Fruit fly (Drosophila melanogaster) whole organism, prepupa: Measurements from ENCODE around the gene goe.

Source experiments
- Blimp-1 ChIP-seq: fragments of 200-800 bp; sonication (Bioruptor generic); optimal IDR thresholded peaks from 3 replicates; lab custom pipeline; 2017; ENCODE audit warnings: missing biosample characterization, missing genetic modification characterization, mild to moderate bottlenecking, moderate library complexity, missing genetic modification reagents
- CG10631 ChIP-seq: fragments of 200-800 bp; sonication (Bioruptor generic); optimal IDR thresholded peaks from 2 replicates; lab custom pipeline; 2016; ENCODE audit warnings: missing biosample characterization, missing genetic modification characterization
- CG11294 ChIP-seq: fragments of 200-800 bp; sonication (Bioruptor generic); IDR thresholded peaks from 2 replicates; pipeline ENCODE4 v1.3.6; 2022; ENCODE audit warnings: missing biosample characterization, missing genetic modification characterization
- CG11762 ChIP-seq: fragments of 200-800 bp; sonication (Bioruptor generic); optimal IDR thresholded peaks from 3 replicates; lab custom pipeline; 2016; ENCODE audit warnings: missing biosample characterization, missing genetic modification characterization; ENCODE audit not compliant: insufficient read depth
- CG15336 ChIP-seq: fragments of 200-800 bp; sonication (Bioruptor generic); IDR thresholded peaks from 2 replicates; pipeline ENCODE4 v1.3.6; 2022; ENCODE audit warnings: missing biosample characterization, missing genetic modification characterization
- CG16779 ChIP-seq: fragments of 200-800 bp; sonication (Bioruptor generic); optimal IDR thresholded peaks from 3 replicates; lab custom pipeline; 2017; ENCODE audit warnings: missing biosample characterization, mild to moderate bottlenecking, missing genetic modification characterization
- CG3032 ChIP-seq: fragments of 200-800 bp; optimal IDR thresholded peaks from 2 replicates; lab custom pipeline; 2019; ENCODE audit warnings: missing biosample characterization, mild to moderate bottlenecking, missing genetic modification characterization, moderate library complexity
- CG31627 ChIP-seq: fragments of 200-800 bp; sonication (Bioruptor generic); optimal IDR thresholded peaks from 3 replicates; lab custom pipeline; 2016; ENCODE audit warnings: missing biosample characterization, missing genetic modification characterization
- CG32006 ChIP-seq: fragments of 200-800 bp; sonication (Bioruptor generic); optimal IDR thresholded peaks from 3 replicates; lab custom pipeline; 2017; ENCODE audit warnings: missing biosample characterization, mild to moderate bottlenecking, missing genetic modification characterization
- CG4318 ChIP-seq: fragments of 200-800 bp; sonication (Bioruptor generic); optimal IDR thresholded peaks from 3 replicates; lab custom pipeline; 2017; ENCODE audit warnings: missing biosample characterization, mild to moderate bottlenecking, missing genetic modification characterization
- CG6163 ChIP-seq: fragments of 200-800 bp; sonication (Bioruptor generic); IDR thresholded peaks from 3 replicates; pipeline ENCODE4 v1.3.6; 2022; ENCODE audit warnings: missing biosample characterization, missing genetic modification characterization
- CG6276 ChIP-seq: fragments of 200-800 bp; sonication (Bioruptor generic); optimal IDR thresholded peaks from 2 replicates; lab custom pipeline; 2017; ENCODE audit warnings: missing biosample characterization, mild to moderate bottlenecking, missing genetic modification characterization
- CG6808 ChIP-seq: fragments of 200-800 bp; sonication (Bioruptor generic); optimal IDR thresholded peaks from 3 replicates; lab custom pipeline; 2017; ENCODE audit warnings: missing biosample characterization, missing genetic modification characterization, mild to moderate bottlenecking, moderate library complexity, missing genetic modification reagents
- CG6854 ChIP-seq: fragments of 200-800 bp; sonication (Bioruptor generic); optimal IDR thresholded peaks from 2 replicates; lab custom pipeline; 2017; ENCODE audit warnings: missing biosample characterization, mild to moderate bottlenecking, missing genetic modification characterization
- CG7368 ChIP-seq: fragments of 200-800 bp; sonication (Bioruptor generic); optimal IDR thresholded peaks from 3 replicates; lab custom pipeline; 2016; ENCODE audit warnings: missing biosample characterization, missing genetic modification characterization
- CG8119 ChIP-seq: fragments of 200-800 bp; sonication (Bioruptor generic); IDR thresholded peaks from 3 replicates; pipeline ENCODE4 v1.3.6; 2022; ENCODE audit warnings: missing biosample characterization, missing genetic modification characterization
- CG8319 ChIP-seq: fragments of 200-800 bp; sonication (Bioruptor generic); optimal IDR thresholded peaks from 3 replicates; lab custom pipeline; 2016; ENCODE audit warnings: missing biosample characterization, missing genetic modification characterization
- CG9139 ChIP-seq: fragments of 200-800 bp; sonication (Bioruptor generic); optimal IDR thresholded peaks from 3 replicates; lab custom pipeline; 2017; ENCODE audit warnings: missing biosample characterization, mild to moderate bottlenecking, missing genetic modification characterization
- Eip75B ChIP-seq: fragments of 200-800 bp; sonication (Bioruptor generic); optimal IDR thresholded peaks from 3 replicates; lab custom pipeline; 2016; ENCODE audit warnings: missing biosample characterization, missing genetic modification characterization
- Eip93F ChIP-seq: fragments of 200-800 bp; sonication (Bioruptor generic); optimal IDR thresholded peaks from 2 replicates; lab custom pipeline; 2016; ENCODE audit warnings: missing biosample characterization, mild to moderate bottlenecking, missing genetic modification characterization
- Ets21C ChIP-seq: fragments of 200-800 bp; sonication (Bioruptor generic); optimal IDR thresholded peaks from 3 replicates; lab custom pipeline; 2016; ENCODE audit warnings: missing biosample characterization, missing genetic modification characterization
- Ets96B ChIP-seq: fragments of 200-800 bp; optimal IDR thresholded peaks from 2 replicates; lab custom pipeline; 2019; ENCODE audit warnings: missing biosample characterization, mild to moderate bottlenecking, missing genetic modification characterization, moderate library complexity
- Hr38 ChIP-seq: sonication (Bioruptor generic); optimal IDR thresholded peaks from 2 replicates; lab custom pipeline; 2016; ENCODE audit warnings: missing biosample characterization, missing genetic modification characterization
- Hr39 ChIP-seq: fragments of 200-800 bp; sonication (Bioruptor generic); optimal IDR thresholded peaks from 2 replicates; lab custom pipeline; 2016; ENCODE audit warnings: missing biosample characterization, missing genetic modification characterization
- Met ChIP-seq: fragments of 200-800 bp; sonication (Bioruptor generic); optimal IDR thresholded peaks from 3 replicates; lab custom pipeline; 2016; ENCODE audit warnings: missing biosample characterization, missing genetic modification characterization
- OdsH ChIP-seq: fragments of 200-800 bp; sonication (Bioruptor generic); optimal IDR thresholded peaks from 3 replicates; lab custom pipeline; 2016; ENCODE audit warnings: missing biosample characterization, missing genetic modification characterization
- Smox ChIP-seq: fragments of 200-800 bp; sonication (Bioruptor generic); optimal IDR thresholded peaks from 3 replicates; lab custom pipeline; 2016; ENCODE audit warnings: missing biosample characterization, missing genetic modification characterization
- Sox102F ChIP-seq: fragments of 200-800 bp; sonication (Bioruptor generic); optimal IDR thresholded peaks from 2 replicates; lab custom pipeline; 2016; ENCODE audit warnings: missing biosample characterization, mild to moderate bottlenecking, missing genetic modification characterization
- Sox14 ChIP-seq: fragments of 200-800 bp; sonication (Bioruptor generic); optimal IDR thresholded peaks from 3 replicates; lab custom pipeline; 2016; ENCODE audit warnings: missing biosample characterization, missing genetic modification characterization
- Sox15 ChIP-seq: fragments of 200-800 bp; sonication (Bioruptor generic); optimal IDR thresholded peaks from 3 replicates; lab custom pipeline; 2016; ENCODE audit warnings: missing biosample characterization, missing genetic modification characterization
- achi ChIP-seq: fragments of 200-800 bp; sonication (Bioruptor generic); optimal IDR thresholded peaks from 3 replicates; lab custom pipeline; 2016; ENCODE audit warnings: missing biosample characterization, missing genetic modification characterization
- cyc ChIP-seq: fragments of 200-800 bp; sonication (Bioruptor generic); optimal IDR thresholded peaks from 3 replicates; lab custom pipeline; 2016; ENCODE audit warnings: missing biosample characterization, missing genetic modification characterization
- dsx ChIP-seq: fragments of 200-800 bp; optimal IDR thresholded peaks from 3 replicates; lab custom pipeline; 2019; ENCODE audit warnings: missing biosample characterization, mild to moderate bottlenecking, missing genetic modification characterization, moderate library complexity; ENCODE audit not compliant: poor library complexity, severe bottlenecking
- eg ChIP-seq: fragments of 200-800 bp; sonication (Bioruptor generic); IDR thresholded peaks from 3 replicates; pipeline ENCODE4 v1.3.6; 2022; ENCODE audit warnings: missing biosample characterization, missing genetic modification characterization
- fd59A ChIP-seq: fragments of 200-800 bp; sonication (Bioruptor generic); optimal IDR thresholded peaks from 2 replicates; lab custom pipeline; 2017; ENCODE audit warnings: missing biosample characterization, mild to moderate bottlenecking, missing genetic modification characterization, missing genetic modification reagents
- pdm3 ChIP-seq: fragments of 200-800 bp; sonication (Bioruptor generic); optimal IDR thresholded peaks from 3 replicates; lab custom pipeline; 2016; ENCODE audit warnings: missing biosample characterization, missing genetic modification characterization
- salr ChIP-seq, 2 experiments: fragments of 200-800 bp; sonication (Bioruptor generic); optimal IDR thresholded peaks; 3 replicates each; lab custom pipeline; 2016 to 2018; ENCODE audit warnings: missing biosample characterization in 2 of 2, missing genetic modification characterization in 2 of 2, mild to moderate bottlenecking in 1 of 2
- spab ChIP-seq: fragments of 200-800 bp; sonication (Bioruptor generic); optimal IDR thresholded peaks from 2 replicates; lab custom pipeline; 2017; ENCODE audit warnings: missing biosample characterization, mild to moderate bottlenecking, missing genetic modification characterization, missing genetic modification reagents
- ss ChIP-seq, 2 experiments: fragments of 200-800 bp; sonication (Bioruptor generic); optimal IDR thresholded peaks; 2 replicates in 1 of 2; 3 replicates in 1 of 2; lab custom pipeline; 2017 to 2018; ENCODE audit warnings: mild to moderate bottlenecking in 2 of 2, missing biosample characterization in 2 of 2, missing genetic modification characterization in 2 of 2, moderate library complexity in 1 of 2
- svp ChIP-seq: fragments of 200-800 bp; sonication (Bioruptor generic); peaks from one replicate; lab custom pipeline; 2016; ENCODE audit warnings: missing biosample characterization, missing genetic modification characterization
- topi ChIP-seq: fragments of 200-800 bp; sonication (Bioruptor generic); optimal IDR thresholded peaks from 3 replicates; lab custom pipeline; 2016; ENCODE audit warnings: missing biosample characterization, missing genetic modification characterization

goe gene

DNA sequence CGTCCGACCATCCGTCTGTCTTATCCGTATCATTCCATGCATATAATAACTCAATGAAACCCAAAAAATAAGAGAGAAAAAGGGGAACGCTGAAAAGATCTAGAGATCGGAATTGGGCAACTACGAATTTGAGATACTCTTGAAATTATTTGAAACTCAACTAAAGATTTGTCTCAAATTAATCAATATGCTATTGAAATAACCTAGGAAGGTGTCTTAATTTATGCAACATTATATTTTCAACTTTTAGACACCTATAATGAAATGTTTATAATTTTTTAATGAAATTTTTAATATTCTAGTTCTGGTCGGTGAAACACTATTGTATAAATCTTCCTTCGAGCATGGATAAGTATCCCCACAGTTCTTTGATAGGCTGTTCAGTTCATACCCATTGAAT is 8.8 kb upstream of the goe start (continued):
- TF ChIP-seq fd59A (GFP tag; lab: Kevin White, UChicago): no peak

DNA sequence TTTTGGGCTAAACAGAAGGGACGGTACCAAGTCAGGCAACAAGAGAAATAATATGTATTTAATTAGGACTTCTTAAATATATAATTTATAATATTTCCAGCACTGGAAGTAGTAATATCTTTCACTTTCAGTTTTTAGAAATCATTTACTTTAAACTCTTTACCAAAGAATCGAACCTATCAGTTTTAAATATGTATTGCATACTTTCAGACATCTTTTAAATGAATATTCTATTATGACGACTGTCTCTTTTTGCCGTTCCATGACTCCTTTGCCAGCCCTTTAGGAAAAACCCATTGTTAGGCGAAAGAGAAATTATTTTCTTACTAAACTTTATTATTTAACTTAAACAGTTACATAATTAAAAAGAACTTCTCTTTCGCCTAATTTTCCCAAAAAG is 5.9 kb upstream of the goe start:
- no peak for TF ChIP-seq CG6854 (GFP tag; lab: Kevin White, UChicago)
- TF ChIP-seq CG8119 (GFP tag; lab: Robert Waterston, UW): no peak
- TF ChIP-seq Sox15: no peak
- no peak for TF ChIP-seq topi (GFP tag; lab: Kevin White, UChicago)
- no peak for TF ChIP-seq Eip75B (GFP tag; lab: Kevin White, UChicago)
- TF ChIP-seq Blimp-1 (GFP tag; lab: Kevin White, UChicago): no peak
- no peak for TF ChIP-seq achi (GFP tag; lab: Kevin White, UChicago)
- no peak for TF ChIP-seq fd59A (GFP tag; lab: Kevin White, UChicago)
- no peak for TF ChIP-seq CG3032
- no peak for TF ChIP-seq CG8319 (GFP tag; lab: Kevin White, UChicago)
- no peak for TF ChIP-seq Ets96B (tag; lab: Kevin White, UChicago)
- no peak for TF ChIP-seq CG9139
- no peak for TF ChIP-seq pdm3
- no peak for TF ChIP-seq CG6808 (GFP tag; lab: Kevin White, UChicago)
- TF ChIP-seq salr (GFP tag; optimal IDR thresholded peaks at IDR 0.05; lab: Kevin White, UChicago): no peak
- TF ChIP-seq CG16779: no peak
- no peak for TF ChIP-seq CG6276 (GFP tag; lab: Kevin White, UChicago)
- TF ChIP-seq OdsH (GFP tag; lab: Kevin White, UChicago): no peak
- TF ChIP-seq Hr38 (GFP tag; lab: Kevin White, UChicago): no peak
- no peak for TF ChIP-seq CG15336 (GFP tag; lab: Robert Waterston, UW)

DNA sequence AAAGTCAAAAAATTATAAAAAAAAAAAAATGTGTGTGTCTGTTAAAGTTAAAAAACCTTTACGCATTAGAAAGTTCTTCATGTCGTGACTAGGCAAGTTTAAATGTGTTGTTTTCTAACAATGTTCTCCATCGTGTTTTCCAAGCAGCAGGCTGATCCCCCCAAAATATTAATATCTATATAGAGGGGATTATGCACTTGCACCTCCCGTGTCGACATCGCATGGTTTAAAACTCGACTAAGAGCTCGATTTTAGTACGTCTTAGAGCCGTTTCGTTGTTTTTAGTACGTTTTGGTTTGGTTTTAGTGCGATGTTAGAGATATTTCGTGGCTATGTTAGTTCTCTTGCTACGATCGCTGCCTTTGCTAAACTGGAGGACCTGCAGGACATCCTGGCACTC is 1.4 kb upstream of the goe start:
- no peak for TF ChIP-seq CG8319 (GFP tag; lab: Kevin White, UChicago)
- TF ChIP-seq CG31627 (GFP tag; lab: Kevin White, UChicago): no peak
- TF ChIP-seq CG6276 (GFP tag; lab: Kevin White, UChicago): no peak
- no peak for TF ChIP-seq Sox102F (GFP tag; lab: Kevin White, UChicago)

DNA sequence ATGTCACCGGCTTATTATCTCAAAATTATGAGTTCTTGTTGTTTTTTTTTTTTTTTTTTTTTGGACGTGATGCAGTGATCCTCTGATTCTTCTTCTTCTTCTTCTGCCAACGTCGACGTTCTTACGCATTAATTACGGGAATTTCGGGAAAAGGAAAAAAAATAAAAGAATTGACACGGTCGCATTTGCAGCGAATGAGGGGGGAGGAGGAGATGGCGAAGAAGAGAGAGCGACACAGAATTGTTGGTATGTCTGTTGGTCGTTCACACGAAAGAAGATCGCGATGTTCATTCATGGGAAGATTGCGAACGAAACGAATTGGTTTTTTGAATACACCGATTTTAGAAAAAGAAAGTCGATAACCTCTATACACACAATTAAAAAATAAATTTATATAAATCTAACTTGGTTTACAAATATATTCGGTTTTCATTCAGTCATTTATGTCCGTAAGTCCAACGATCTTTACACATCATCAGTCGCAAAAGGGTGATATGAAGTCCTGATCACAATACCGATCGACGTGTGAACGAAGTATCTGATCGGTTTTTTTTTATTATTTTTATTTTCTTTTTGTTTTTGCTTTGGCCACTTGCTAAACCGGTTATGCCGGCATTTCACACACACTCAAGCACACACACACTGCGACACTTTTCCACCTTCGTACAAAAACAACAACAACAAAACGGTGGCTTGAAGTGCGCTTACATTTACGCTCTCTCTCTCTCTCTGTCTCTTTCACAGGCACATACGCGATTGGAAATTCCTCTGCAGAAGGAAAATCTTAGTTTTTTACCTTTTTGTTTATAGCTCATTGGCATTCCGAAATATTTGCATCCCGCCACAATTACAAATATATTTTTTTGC is 765 bp downstream of the goe start:
- TF ChIP-seq CG11294 (GFP tag; lab: Robert Waterston, UW): peak; percentile 31; the same call in 1 of the 2 replicates
- peak; percentile 71 for TF ChIP-seq Sox14 (GFP tag; lab: Kevin White, UChicago)
- TF ChIP-seq eg: peak; percentile 88
- peak; percentile 87 for TF ChIP-seq Smox
- peak; percentile 93 for TF ChIP-seq CG6276 (GFP tag; lab: Kevin White, UChicago)
- TF ChIP-seq CG10631 (GFP tag; lab: Kevin White, UChicago): peak; percentile 81
- TF ChIP-seq CG6163 (GFP tag; lab: Robert Waterston, UW): peak; percentile 86
- peak; percentile 85 for TF ChIP-seq fd59A (GFP tag; lab: Kevin White, UChicago)
- peak; percentile 65 for TF ChIP-seq CG31627 (GFP tag; lab: Kevin White, UChicago)
- peak; percentile 89 for TF ChIP-seq topi (GFP tag; lab: Kevin White, UChicago)
- TF ChIP-seq Ets96B (tag; lab: Kevin White, UChicago): peak; percentile 85
- peak; percentile 90 for TF ChIP-seq svp
- TF ChIP-seq CG8319 (GFP tag; lab: Kevin White, UChicago): peak; percentile 63
- TF ChIP-seq CG32006: peak; percentile 91
- TF ChIP-seq spab (GFP tag; lab: Kevin White, UChicago): peak; percentile 91
- TF ChIP-seq CG7368 (GFP tag; lab: Kevin White, UChicago): peak; percentile 67
- TF ChIP-seq Met (GFP tag; lab: Kevin White, UChicago): peak; percentile 85
- TF ChIP-seq OdsH (GFP tag; lab: Kevin White, UChicago): peak; percentile 84
- TF ChIP-seq Blimp-1 (GFP tag; lab: Kevin White, UChicago): peak; percentile 78
- TF ChIP-seq CG16779: peak; percentile 94
- peak; percentile 85 for TF ChIP-seq CG11762
- TF ChIP-seq Sox15: peak; percentile 61
- peak; percentile 61 for TF ChIP-seq CG4318
- peak; percentile 99 for TF ChIP-seq ss (GFP tag; optimal IDR thresholded peaks at IDR 0.05; lab: Kevin White, UChicago)
- TF ChIP-seq salr (GFP tag; optimal IDR thresholded peaks at IDR 0.05; lab: Kevin White, UChicago): peak; percentile 64 to 89
- TF ChIP-seq pdm3: peak; percentile 82
- peak; percentile 92 for TF ChIP-seq Eip93F
- TF ChIP-seq CG15336 (GFP tag; lab: Robert Waterston, UW): peak; percentile 89
- peak; percentile 88 for TF ChIP-seq dsx (GFP tag; lab: Kevin White, UChicago)
- peak; percentile 61 for TF ChIP-seq Hr39 (GFP tag; lab: Kevin White, UChicago)
- TF ChIP-seq Ets21C (GFP tag; lab: Kevin White, UChicago): peak; percentile 60
- TF ChIP-seq CG9139: peak; percentile 95
- peak; percentile 66 for TF ChIP-seq cyc (GFP tag; lab: Kevin White, UChicago)
